Fruit fly (Drosophila melanogaster) whole organism, prepupa: ENCODE measurements around the gene CG32647.

Source experiments
- CG10631 ChIP-seq: fragments of 200-800 bp; sonication (Bioruptor generic); optimal IDR thresholded peaks from 2 replicates; lab custom pipeline; 2016; ENCODE audit warnings: missing biosample characterization, missing genetic modification characterization
- CG11762 ChIP-seq: fragments of 200-800 bp; sonication (Bioruptor generic); optimal IDR thresholded peaks from 3 replicates; lab custom pipeline; 2016; ENCODE audit warnings: missing biosample characterization, missing genetic modification characterization; ENCODE audit not compliant: insufficient read depth
- CG11902 ChIP-seq: fragments of 200-800 bp; sonication (Bioruptor generic); optimal IDR thresholded peaks from 3 replicates; lab custom pipeline; 2016; ENCODE audit warnings: missing biosample characterization, missing genetic modification characterization
- CG1621 ChIP-seq: fragments of 200-800 bp; sonication (Bioruptor generic); optimal IDR thresholded peaks from 3 replicates; lab custom pipeline; 2018; ENCODE audit warnings: missing biosample characterization, mild to moderate bottlenecking, missing genetic modification characterization
- CG16779 ChIP-seq: fragments of 200-800 bp; sonication (Bioruptor generic); optimal IDR thresholded peaks from 3 replicates; lab custom pipeline; 2017; ENCODE audit warnings: missing biosample characterization, mild to moderate bottlenecking, missing genetic modification characterization
- CG3032 ChIP-seq: fragments of 200-800 bp; optimal IDR thresholded peaks from 2 replicates; lab custom pipeline; 2019; ENCODE audit warnings: missing biosample characterization, mild to moderate bottlenecking, missing genetic modification characterization, moderate library complexity
- CG32006 ChIP-seq: fragments of 200-800 bp; sonication (Bioruptor generic); optimal IDR thresholded peaks from 3 replicates; lab custom pipeline; 2017; ENCODE audit warnings: missing biosample characterization, mild to moderate bottlenecking, missing genetic modification characterization
- CG34406 ChIP-seq: fragments of 200-800 bp; sonication (Bioruptor generic); optimal IDR thresholded peaks from 3 replicates; lab custom pipeline; 2016; ENCODE audit warnings: missing biosample characterization, missing genetic modification characterization
- CG3919 ChIP-seq: fragments of 200-800 bp; sonication (Bioruptor generic); optimal IDR thresholded peaks from 3 replicates; lab custom pipeline; 2016; ENCODE audit warnings: missing biosample characterization, missing genetic modification characterization
- CG4318 ChIP-seq: fragments of 200-800 bp; sonication (Bioruptor generic); optimal IDR thresholded peaks from 3 replicates; lab custom pipeline; 2017; ENCODE audit warnings: missing biosample characterization, mild to moderate bottlenecking, missing genetic modification characterization
- CG6276 ChIP-seq: fragments of 200-800 bp; sonication (Bioruptor generic); optimal IDR thresholded peaks from 2 replicates; lab custom pipeline; 2017; ENCODE audit warnings: missing biosample characterization, mild to moderate bottlenecking, missing genetic modification characterization
- CG6808 ChIP-seq: fragments of 200-800 bp; sonication (Bioruptor generic); optimal IDR thresholded peaks from 3 replicates; lab custom pipeline; 2017; ENCODE audit warnings: missing biosample characterization, missing genetic modification characterization, mild to moderate bottlenecking, moderate library complexity, missing genetic modification reagents
- CG7368 ChIP-seq: fragments of 200-800 bp; sonication (Bioruptor generic); optimal IDR thresholded peaks from 3 replicates; lab custom pipeline; 2016; ENCODE audit warnings: missing biosample characterization, missing genetic modification characterization
- CG8119 ChIP-seq: fragments of 200-800 bp; sonication (Bioruptor generic); IDR thresholded peaks from 3 replicates; pipeline ENCODE4 v1.3.6; 2022; ENCODE audit warnings: missing biosample characterization, missing genetic modification characterization
- CG8319 ChIP-seq: fragments of 200-800 bp; sonication (Bioruptor generic); optimal IDR thresholded peaks from 3 replicates; lab custom pipeline; 2016; ENCODE audit warnings: missing biosample characterization, missing genetic modification characterization
- CG8632 ChIP-seq: fragments of 200-800 bp; sonication (Bioruptor generic); optimal IDR thresholded peaks from 3 replicates; lab custom pipeline; 2016; ENCODE audit warnings: missing biosample characterization, missing genetic modification characterization
- CG9139 ChIP-seq: fragments of 200-800 bp; sonication (Bioruptor generic); optimal IDR thresholded peaks from 3 replicates; lab custom pipeline; 2017; ENCODE audit warnings: missing biosample characterization, mild to moderate bottlenecking, missing genetic modification characterization
- Eip78C ChIP-seq: fragments of 200-800 bp; sonication (Bioruptor generic); peaks from one replicate; lab custom pipeline; 2016; ENCODE audit warnings: missing biosample characterization, missing genetic modification characterization
- Ets21C ChIP-seq: fragments of 200-800 bp; sonication (Bioruptor generic); optimal IDR thresholded peaks from 3 replicates; lab custom pipeline; 2016; ENCODE audit warnings: missing biosample characterization, missing genetic modification characterization
- Ets96B ChIP-seq: fragments of 200-800 bp; optimal IDR thresholded peaks from 2 replicates; lab custom pipeline; 2019; ENCODE audit warnings: missing biosample characterization, mild to moderate bottlenecking, missing genetic modification characterization, moderate library complexity
- Hr38 ChIP-seq: sonication (Bioruptor generic); optimal IDR thresholded peaks from 2 replicates; lab custom pipeline; 2016; ENCODE audit warnings: missing biosample characterization, missing genetic modification characterization
- Hr39 ChIP-seq: fragments of 200-800 bp; sonication (Bioruptor generic); optimal IDR thresholded peaks from 2 replicates; lab custom pipeline; 2016; ENCODE audit warnings: missing biosample characterization, missing genetic modification characterization
- Hr4 ChIP-seq: fragments of 200-800 bp; sonication (Bioruptor generic); optimal IDR thresholded peaks from 3 replicates; lab custom pipeline; 2016; ENCODE audit warnings: missing biosample characterization, missing genetic modification characterization
- Lpt ChIP-seq: fragments of 200-800 bp; sonication (Bioruptor generic); optimal IDR thresholded peaks from 3 replicates; lab custom pipeline; 2016; ENCODE audit warnings: missing biosample characterization, missing genetic modification characterization
- Met ChIP-seq: fragments of 200-800 bp; sonication (Bioruptor generic); optimal IDR thresholded peaks from 3 replicates; lab custom pipeline; 2016; ENCODE audit warnings: missing biosample characterization, missing genetic modification characterization
- OdsH ChIP-seq: fragments of 200-800 bp; sonication (Bioruptor generic); optimal IDR thresholded peaks from 3 replicates; lab custom pipeline; 2016; ENCODE audit warnings: missing biosample characterization, missing genetic modification characterization
- Smox ChIP-seq: fragments of 200-800 bp; sonication (Bioruptor generic); optimal IDR thresholded peaks from 3 replicates; lab custom pipeline; 2016; ENCODE audit warnings: missing biosample characterization, missing genetic modification characterization
- Sox102F ChIP-seq: fragments of 200-800 bp; sonication (Bioruptor generic); optimal IDR thresholded peaks from 2 replicates; lab custom pipeline; 2016; ENCODE audit warnings: missing biosample characterization, mild to moderate bottlenecking, missing genetic modification characterization
- Sox14 ChIP-seq: fragments of 200-800 bp; sonication (Bioruptor generic); optimal IDR thresholded peaks from 3 replicates; lab custom pipeline; 2016; ENCODE audit warnings: missing biosample characterization, missing genetic modification characterization
- Sox15 ChIP-seq: fragments of 200-800 bp; sonication (Bioruptor generic); optimal IDR thresholded peaks from 3 replicates; lab custom pipeline; 2016; ENCODE audit warnings: missing biosample characterization, missing genetic modification characterization
- achi ChIP-seq: fragments of 200-800 bp; sonication (Bioruptor generic); optimal IDR thresholded peaks from 3 replicates; lab custom pipeline; 2016; ENCODE audit warnings: missing biosample characterization, missing genetic modification characterization
- acj6 ChIP-seq: fragments of 200-800 bp; sonication (Bioruptor generic); optimal IDR thresholded peaks from 3 replicates; lab custom pipeline; 2016; ENCODE audit warnings: missing biosample characterization, missing genetic modification characterization
- cyc ChIP-seq: fragments of 200-800 bp; sonication (Bioruptor generic); optimal IDR thresholded peaks from 3 replicates; lab custom pipeline; 2016; ENCODE audit warnings: missing biosample characterization, missing genetic modification characterization
- dac ChIP-seq: fragments of 200-800 bp; sonication (Bioruptor generic); optimal IDR thresholded peaks from 2 replicates; lab custom pipeline; 2017; ENCODE audit warnings: missing biosample characterization, mild to moderate bottlenecking, missing genetic modification characterization
- dsx ChIP-seq: fragments of 200-800 bp; optimal IDR thresholded peaks from 3 replicates; lab custom pipeline; 2019; ENCODE audit warnings: missing biosample characterization, mild to moderate bottlenecking, missing genetic modification characterization, moderate library complexity; ENCODE audit not compliant: poor library complexity, severe bottlenecking
- eg ChIP-seq: fragments of 200-800 bp; sonication (Bioruptor generic); IDR thresholded peaks from 3 replicates; pipeline ENCODE4 v1.3.6; 2022; ENCODE audit warnings: missing biosample characterization, missing genetic modification characterization
- esn ChIP-seq: fragments of 200-800 bp; sonication (Bioruptor generic); optimal IDR thresholded peaks from 2 replicates; lab custom pipeline; 2016; ENCODE audit warnings: missing biosample characterization, mild to moderate bottlenecking, missing genetic modification characterization, moderate library complexity
- fd59A ChIP-seq: fragments of 200-800 bp; sonication (Bioruptor generic); optimal IDR thresholded peaks from 2 replicates; lab custom pipeline; 2017; ENCODE audit warnings: missing biosample characterization, mild to moderate bottlenecking, missing genetic modification characterization, missing genetic modification reagents
- fd85E ChIP-seq: fragments of 200-800 bp; sonication (Bioruptor generic); optimal IDR thresholded peaks from 3 replicates; lab custom pipeline; 2016; ENCODE audit warnings: missing biosample characterization, missing genetic modification characterization
- fkh ChIP-seq: fragments of 200-800 bp; sonication (Bioruptor generic); optimal IDR thresholded peaks from 3 replicates; lab custom pipeline; 2017; ENCODE audit warnings: missing biosample characterization, mild to moderate bottlenecking, missing genetic modification characterization, moderate library complexity
- net ChIP-seq: fragments of 200-800 bp; sonication (Bioruptor generic); optimal IDR thresholded peaks from 3 replicates; lab custom pipeline; 2016; ENCODE audit warnings: missing biosample characterization, missing genetic modification characterization
- salr ChIP-seq, 2 experiments: fragments of 200-800 bp; sonication (Bioruptor generic); optimal IDR thresholded peaks; 3 replicates each; lab custom pipeline; 2016 to 2018; ENCODE audit warnings: missing biosample characterization in 2 of 2, missing genetic modification characterization in 2 of 2, mild to moderate bottlenecking in 1 of 2
- spab ChIP-seq: fragments of 200-800 bp; sonication (Bioruptor generic); optimal IDR thresholded peaks from 2 replicates; lab custom pipeline; 2017; ENCODE audit warnings: missing biosample characterization, mild to moderate bottlenecking, missing genetic modification characterization, missing genetic modification reagents
- svp ChIP-seq: fragments of 200-800 bp; sonication (Bioruptor generic); peaks from one replicate; lab custom pipeline; 2016; ENCODE audit warnings: missing biosample characterization, missing genetic modification characterization
- topi ChIP-seq: fragments of 200-800 bp; sonication (Bioruptor generic); optimal IDR thresholded peaks from 3 replicates; lab custom pipeline; 2016; ENCODE audit warnings: missing biosample characterization, missing genetic modification characterization
- vri ChIP-seq: fragments of 200-800 bp; sonication (Bioruptor generic); optimal IDR thresholded peaks from 3 replicates; lab custom pipeline; 2016; ENCODE audit warnings: missing biosample characterization, mild to moderate bottlenecking, missing genetic modification characterization

Gene CG32647

DNA sequence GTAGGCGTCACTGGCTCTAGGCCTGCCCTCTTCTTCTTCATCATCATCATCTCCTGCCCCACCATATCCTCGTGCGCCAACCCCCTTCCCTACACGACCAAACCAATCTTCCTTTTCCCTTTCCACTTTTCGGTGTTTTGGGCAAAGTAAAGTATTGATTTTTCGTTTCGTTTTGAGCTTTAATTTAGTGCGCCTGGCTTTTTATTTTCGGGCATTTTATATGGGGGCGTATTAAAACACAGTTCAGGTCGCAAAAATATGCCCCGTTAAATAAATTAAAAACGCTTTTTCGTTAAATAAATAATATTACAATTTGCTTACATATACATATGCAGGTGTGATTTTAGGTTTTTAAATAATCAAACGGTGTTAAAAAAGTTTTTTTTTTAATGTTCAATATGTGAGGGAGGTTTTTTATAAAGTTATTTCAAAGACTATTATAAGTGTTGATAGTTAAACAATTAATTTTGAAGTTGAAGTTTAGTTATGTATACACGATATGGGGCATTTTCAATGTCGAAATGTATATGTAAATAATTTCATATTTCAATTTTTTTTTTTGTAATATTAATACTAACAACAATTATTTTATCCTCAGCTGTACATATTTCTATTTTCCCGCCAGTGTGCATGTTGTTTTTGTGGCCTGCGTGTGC is 46.9 kb downstream of the CG32647 start (continued):
- TF ChIP-seq vri (GFP tag; lab: Kevin White, UChicago) (no peak), CG32006 (peak; percentile 84), CG11902 (GFP tag; lab: Kevin White, UChicago) (peak; percentile 47), CG4318 (GFP tag; lab: Kevin White, UChicago) (peak; percentile 61), acj6 (GFP tag; lab: Kevin White, UChicago) (peak; percentile 57), OdsH (peak; percentile 57), Ets96B (tag; lab: Kevin White, UChicago) (peak; percentile 30), Hr4 (peak; percentile 52), Sox102F (GFP tag; lab: Kevin White, UChicago) (no peak)
- TF ChIP-seq, all 60 proteins: peak for 39

DNA sequence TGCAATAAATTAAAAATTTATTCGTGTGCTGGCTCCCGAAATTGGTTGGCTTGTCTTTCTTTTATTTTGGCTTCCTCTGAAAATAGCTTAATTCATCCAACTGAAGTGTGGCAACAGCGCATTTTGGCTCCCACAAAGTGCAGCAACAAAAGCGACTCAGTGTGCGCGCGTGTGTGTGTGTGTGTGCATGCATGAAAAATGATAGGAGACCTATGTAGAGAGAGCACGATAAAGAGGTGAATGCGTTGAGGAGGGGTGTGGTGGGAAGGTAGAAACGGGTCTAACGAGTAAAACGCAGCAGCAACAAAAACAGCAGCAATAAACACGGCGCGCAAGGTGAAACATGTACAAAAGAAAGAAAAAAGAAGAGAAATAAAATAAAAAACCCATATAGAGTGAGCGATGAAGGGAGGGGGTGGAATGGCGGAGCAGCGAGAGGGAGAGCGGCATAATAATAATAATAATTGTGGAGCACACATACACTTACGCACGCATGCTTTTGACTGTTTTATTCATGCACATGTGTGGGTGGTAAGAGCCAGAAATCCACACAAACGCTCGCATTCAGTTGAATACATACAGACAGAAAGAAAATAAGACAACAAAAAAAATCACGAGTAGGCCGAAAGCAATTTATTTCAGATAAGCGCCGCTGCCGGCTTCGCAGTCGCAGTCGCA is 47.6 kb downstream of the CG32647 start:
- peak; percentile 58 for TF ChIP-seq Hr4
- TF ChIP-seq dac: peak; percentile 80
- TF ChIP-seq net: peak; percentile 90
- TF ChIP-seq topi (GFP tag; lab: Kevin White, UChicago): peak; percentile 43
- TF ChIP-seq vri (GFP tag; lab: Kevin White, UChicago): peak; percentile 89
- TF ChIP-seq CG8119 (GFP tag; lab: Robert Waterston, UW): peak; percentile 94
- peak; percentile 86 for TF ChIP-seq svp (GFP tag; lab: Kevin White, UChicago)
- no peak for TF ChIP-seq fd85E
- peak; percentile 66 for TF ChIP-seq CG8632 (GFP tag; lab: Kevin White, UChicago)
- TF ChIP-seq Hr39: peak; percentile 8
- TF ChIP-seq Smox (GFP tag; lab: Kevin White, UChicago): peak; percentile 11
- peak; percentile 33 for TF ChIP-seq CG10631 (GFP tag; lab: Kevin White, UChicago)
- peak; percentile 62 for TF ChIP-seq OdsH
- TF ChIP-seq CG8319 (GFP tag; lab: Kevin White, UChicago): peak; percentile 49
- TF ChIP-seq CG3919 (GFP tag; lab: Kevin White, UChicago): peak; percentile 62
- peak; percentile 58 for TF ChIP-seq Sox102F (GFP tag; lab: Kevin White, UChicago)
- no peak for TF ChIP-seq CG4318 (GFP tag; lab: Kevin White, UChicago)
- peak; percentile 74 to 88 for TF ChIP-seq salr (GFP tag; optimal IDR thresholded peaks at IDR 0.05; lab: Kevin White, UChicago)
- TF ChIP-seq CG11902 (GFP tag; lab: Kevin White, UChicago): no peak
- TF ChIP-seq dsx (GFP tag; lab: Kevin White, UChicago): peak; percentile 84
- TF ChIP-seq CG9139: peak; percentile 96
- TF ChIP-seq esn (GFP tag; lab: Kevin White, UChicago): peak; percentile 12
- TF ChIP-seq CG11762: peak; percentile 72
- peak; percentile 97 for TF ChIP-seq Lpt (GFP tag; lab: Kevin White, UChicago)
- TF ChIP-seq eg (GFP tag; lab: Robert Waterston, UW): peak; percentile 96
- TF ChIP-seq achi (GFP tag; lab: Kevin White, UChicago): peak; percentile 77
- peak; percentile 75 for TF ChIP-seq Sox14 (GFP tag; lab: Kevin White, UChicago)
- peak; percentile 81 for TF ChIP-seq CG32006
- TF ChIP-seq CG1621 (tag; lab: Kevin White, UChicago): peak; percentile 76
- TF ChIP-seq Hr38: no peak
- peak; percentile 62 for TF ChIP-seq CG34406
- TF ChIP-seq CG7368 (GFP tag; lab: Kevin White, UChicago): peak; percentile 8
- peak; percentile 50 for TF ChIP-seq Met (GFP tag; lab: Kevin White, UChicago)
- TF ChIP-seq fkh: peak; percentile 68
- peak; percentile 76 for TF ChIP-seq fd59A (GFP tag; lab: Kevin White, UChicago)
- no peak for TF ChIP-seq Sox15 (GFP tag; lab: Kevin White, UChicago)
- peak; percentile 82 for TF ChIP-seq CG3032
- TF ChIP-seq Ets96B (tag; lab: Kevin White, UChicago): peak; percentile 85
- peak; percentile 79 for TF ChIP-seq Eip78C
- TF ChIP-seq CG6276 (GFP tag; lab: Kevin White, UChicago): peak; percentile 93
- no peak for TF ChIP-seq acj6 (GFP tag; lab: Kevin White, UChicago)
- TF ChIP-seq Ets21C (GFP tag; lab: Kevin White, UChicago): no peak
- peak; percentile 86 for TF ChIP-seq CG16779
- TF ChIP-seq cyc: peak; percentile 15
- TF ChIP-seq spab (GFP tag; lab: Kevin White, UChicago): peak; percentile 88
- TF ChIP-seq CG6808 (GFP tag; lab: Kevin White, UChicago): peak; percentile 95
